Worm (Caenorhabditis elegans): Measurements from ENCODE around the gene cnd-1.

DNA sequence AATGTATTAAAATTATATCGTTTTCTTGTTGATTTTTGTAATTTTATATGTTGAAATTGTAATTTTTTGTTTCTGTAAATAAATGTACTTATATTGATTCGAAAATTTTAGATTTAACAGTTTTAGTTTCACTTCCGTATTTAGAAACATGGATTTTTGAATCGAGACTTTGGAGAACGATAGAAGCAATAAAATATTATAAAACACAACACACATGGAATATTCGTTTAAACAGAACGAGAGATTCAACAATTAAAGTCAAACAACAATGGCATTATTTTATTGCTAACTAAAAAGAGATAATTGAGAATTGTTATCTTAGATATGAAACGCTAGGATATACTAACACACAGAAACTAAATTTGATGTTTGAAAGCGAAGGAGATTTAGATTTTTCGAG, 24.0 kb upstream of the cnd-1 start:
- TF ChIP-seq unc-55 (GFP tag; optimal IDR thresholded peaks at IDR 0.05) (no peak), dmd-4 (tag; optimal IDR thresholded peaks at IDR 0.05; ENCODE audit: borderline replicate concordance) (no peak), fax-1 (tag; optimal IDR thresholded peaks at IDR 0.05) (no peak), ama-1 (optimal IDR thresholded peaks at IDR 0.05) (no peak), hlh-8 (tag; optimal IDR thresholded peaks at IDR 0.05) (no peak), K09A11.1 (tag; optimal IDR thresholded peaks at IDR 0.05; ENCODE audit: insufficient read depth) (no peak), hlh-15 (tag; optimal IDR thresholded peaks at IDR 0.05) (no peak)

Data from whole organism, late embryonic.